Fruit fly (Drosophila melanogaster): ENCODE measurements around the gene P5CS.

Gene P5CS

dm6 chr3L:21961892-21962518 is 9.8 kb upstream of the P5CS start, which contains the start of gene Chs2 (continued):
- TF ChIP-seq hkb (optimal IDR thresholded peaks at IDR 0.05) (no peak), hkb (GFP tag; IDR thresholded peaks at IDR 0.05) (no peak), exex (tag; optimal IDR thresholded peaks at IDR 0.05) (peak; percentile 35), CG13424 (tag; optimal IDR thresholded peaks at IDR 0.05) (peak; percentile 7), dm (GFP tag; optimal IDR thresholded peaks at IDR 0.05) (no peak), Trl (optimal IDR thresholded peaks at IDR 0.05) (no peak), Trl (GFP tag; optimal IDR thresholded peaks at IDR 0.05) (no peak), Ssrp (tag; optimal IDR thresholded peaks at IDR 0.05) (no peak), CG1602 (GFP tag; optimal IDR thresholded peaks at IDR 0.05) (no peak), nerfin-2 (GFP tag; IDR thresholded peaks at IDR 0.05; ENCODE audit: partially characterized antibody) (no peak), ato (GFP tag; IDR thresholded peaks at IDR 0.05; ENCODE audit: partially characterized antibody) (no peak), Deaf1 (tag; optimal IDR thresholded peaks at IDR 0.05) (peak; percentile 76), CG5245 (GFP tag; optimal IDR thresholded peaks at IDR 0.05) (no peak), CG10462 (GFP tag; optimal IDR thresholded peaks at IDR 0.05) (no peak), cas (GFP tag; IDR thresholded peaks at IDR 0.05) (no peak), dan (GFP tag; IDR thresholded peaks at IDR 0.05) (no peak), stwl (tag; optimal IDR thresholded peaks at IDR 0.05) (peak; percentile 21), vfl (GFP tag; optimal IDR thresholded peaks at IDR 0.05) (no peak), C15 (GFP tag; IDR thresholded peaks at IDR 0.05) (no peak), Dip3 (GFP tag; optimal IDR thresholded peaks at IDR 0.05) (no peak), CG15269 (tag; optimal IDR thresholded peaks at IDR 0.05) (no peak), Mrtf (GFP tag; IDR thresholded peaks at IDR 0.05) (no peak), CG13775 (GFP tag; optimal IDR thresholded peaks at IDR 0.05) (no peak), CG8924 (tag; optimal IDR thresholded peaks at IDR 0.05) (peak; percentile 33), CG10209 (GFP tag; optimal IDR thresholded peaks at IDR 0.05) (peak; percentile 37), zen (tag; optimal IDR thresholded peaks at IDR 0.05) (peak; percentile 42), tll (GFP tag; optimal IDR thresholded peaks at IDR 0.05) (peak in 1 of 2 experiments; percentile 70), Spps (tag; optimal IDR thresholded peaks at IDR 0.05) (peak; percentile 20), HmgD (GFP tag; optimal IDR thresholded peaks at IDR 0.05) (no peak), CG43689 (GFP tag; IDR thresholded peaks at IDR 0.05) (no peak), BtbVII (GFP tag; optimal IDR thresholded peaks at IDR 0.05) (no peak), hbn (GFP tag; IDR thresholded peaks at IDR 0.05; ENCODE audit: partially characterized antibody) (no peak), gem (tag; optimal IDR thresholded peaks at IDR 0.05) (peak; percentile 58), CG4404 (GFP tag; IDR thresholded peaks at IDR 0.05) (no peak), HLH4C (GFP tag; IDR thresholded peaks at IDR 0.05; ENCODE audit: partially characterized antibody) (no peak), HLH3B (GFP tag; IDR thresholded peaks at IDR 0.05) (no peak), Dref (GFP tag; IDR thresholded peaks at IDR 0.05) (no peak), Adf1 (GFP tag; IDR thresholded peaks at IDR 0.05) (no peak), gro (GFP tag; optimal IDR thresholded peaks at IDR 0.05) (no peak), Gsc (GFP tag; IDR thresholded peaks at IDR 0.05) (no peak), CG7928 (GFP tag; optimal IDR thresholded peaks at IDR 0.05) (no peak), row (GFP tag; IDR thresholded peaks at IDR 0.05) (no peak), sna (GFP tag; IDR thresholded peaks at IDR 0.05; ENCODE audit: partially characterized antibody) (no peak), Kr (GFP tag; optimal IDR thresholded peaks at IDR 0.05) (peak; percentile 92), lmd (GFP tag; IDR thresholded peaks at IDR 0.05) (no peak), br (optimal IDR thresholded peaks at IDR 0.05) (no peak), CG15479 (GFP tag; optimal IDR thresholded peaks at IDR 0.05) (peak; percentile 33), emc (GFP tag; optimal IDR thresholded peaks at IDR 0.05) (no peak), fu2 (GFP tag; optimal IDR thresholded peaks at IDR 0.05) (no peak), CG9876 (GFP tag; optimal IDR thresholded peaks at IDR 0.05) (no peak), abd-A (tag; optimal IDR thresholded peaks at IDR 0.05) (no peak), BEAF-32 (GFP tag; optimal IDR thresholded peaks at IDR 0.05) (no peak)

All from whole organism, embryonic.